Fruit fly (Drosophila melanogaster): Measurements from ENCODE around the gene CG31743.

DNA sequence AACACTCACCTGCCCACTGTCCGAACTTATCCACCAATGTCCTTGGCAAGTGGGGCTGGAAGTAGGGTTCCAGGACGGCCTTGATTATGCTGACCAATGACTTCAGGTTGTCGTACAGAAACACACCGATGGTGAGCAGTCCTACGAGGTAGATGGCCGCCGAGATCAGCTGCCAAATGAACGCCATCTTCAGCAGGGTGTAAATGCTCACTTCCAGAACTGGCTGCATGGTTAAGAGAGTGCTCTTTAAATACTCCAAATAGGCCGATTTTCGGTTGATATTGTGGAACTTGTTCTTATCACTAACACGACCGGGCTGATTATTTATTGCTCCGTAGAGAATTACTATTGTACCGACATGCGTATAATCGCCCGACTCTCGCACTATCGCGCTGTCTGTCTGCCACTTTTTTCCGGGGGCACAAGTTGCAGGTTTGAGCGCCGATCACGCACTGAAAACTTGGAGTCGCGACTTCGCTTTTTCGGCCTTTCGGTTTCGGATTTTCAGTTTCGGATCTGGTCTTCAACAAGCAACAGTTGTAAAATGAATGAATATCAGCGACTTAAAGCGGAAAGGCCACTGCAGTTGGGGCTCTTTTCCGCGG is 32.5 kb upstream of the CG31743 start:
- TF ChIP-seq Dll (optimal IDR thresholded peaks at IDR 0.05): no peak
- TF ChIP-seq psq (optimal IDR thresholded peaks at IDR 0.05): no peak
- TF ChIP-seq pan (optimal IDR thresholded peaks at IDR 0.05): no peak
- no peak for TF ChIP-seq EcR (GFP tag; optimal IDR thresholded peaks at IDR 0.05)

All from whole organism.